Fruit fly (Drosophila melanogaster) whole organism, embryonic: ENCODE measurements around the gene CG34408.
A peak's percentile ranks its signal among the peaks of the same experiment; 100 is the strongest.

Experiments used
- Awh ChIP-seq: fragments of 200-800 bp; sonication (Bioruptor generic); IDR thresholded peaks from 2 replicates; pipeline ENCODE4, ENCODE4 v1.3.6; 2022; ENCODE audit warnings: missing biosample characterization, missing genetic modification characterization
- C15 ChIP-seq: fragments of 200-800 bp; sonication (Bioruptor generic); IDR thresholded peaks from 3 replicates; pipeline ENCODE4 v1.3.6; 2022; ENCODE audit warnings: missing biosample characterization, missing genetic modification characterization
- CG10209 ChIP-seq: fragments of 200-800 bp; sonication (Bioruptor generic); optimal IDR thresholded peaks from 3 replicates; lab custom pipeline; 2017; ENCODE audit warnings: missing biosample characterization, mild to moderate bottlenecking, missing genetic modification characterization, missing genetic modification reagents
- CG10431 ChIP-seq: fragments of 200-800 bp; sonication (Bioruptor generic); optimal IDR thresholded peaks from 3 replicates; lab custom pipeline; 2018; ENCODE audit warnings: missing biosample characterization, mild to moderate bottlenecking, missing genetic modification characterization
- CG11085 ChIP-seq: fragments of 200-800 bp; sonication (Bioruptor generic); IDR thresholded peaks from 2 replicates; pipeline ENCODE4 v1.3.6; 2022; ENCODE audit warnings: missing biosample characterization, missing genetic modification characterization
- CG11247 ChIP-seq: fragments of 200-800 bp; sonication (Bioruptor generic); IDR thresholded peaks from 2 replicates; pipeline ENCODE4 v1.3.6; 2022; ENCODE audit warnings: missing biosample characterization, missing genetic modification characterization
- CG11504 ChIP-seq: fragments of 200-800 bp; sonication (Bioruptor generic); optimal IDR thresholded peaks from 3 replicates; lab custom pipeline; 2019; ENCODE audit warnings: missing biosample characterization, mild to moderate bottlenecking, missing genetic modification characterization, moderate library complexity
- CG11695 ChIP-seq: fragments of 200-800 bp; sonication (Bioruptor generic); IDR thresholded peaks from 3 replicates; pipeline ENCODE4 v1.3.6; 2022; ENCODE audit warnings: missing biosample characterization, missing genetic modification characterization
- CG12744 ChIP-seq: fragments of 200-800 bp; sonication (Bioruptor generic); optimal IDR thresholded peaks from 2 replicates; lab custom pipeline; 2016; ENCODE audit warnings: missing biosample characterization, missing genetic modification characterization
- CG12769 ChIP-seq: fragments of 200-800 bp; sonication (Bioruptor generic); optimal IDR thresholded peaks from 2 replicates; lab custom pipeline; 2019; ENCODE audit warnings: missing biosample characterization, mild to moderate bottlenecking, missing genetic modification characterization, moderate library complexity
- CG15269 ChIP-seq: fragments of 200-800 bp; sonication (Bioruptor generic); optimal IDR thresholded peaks from 2 replicates; lab custom pipeline; 2018; ENCODE audit warnings: missing biosample characterization, mild to moderate bottlenecking, missing genetic modification characterization, moderate library complexity
- CG1603 ChIP-seq: fragments of 200-800 bp; sonication (Bioruptor generic); optimal IDR thresholded peaks from 2 replicates; lab custom pipeline; 2019; ENCODE audit warnings: missing biosample characterization, mild to moderate bottlenecking, missing genetic modification characterization, moderate library complexity
- CG3065 ChIP-seq: fragments of 200-800 bp; sonication (Bioruptor generic); optimal IDR thresholded peaks from 2 replicates; lab custom pipeline; 2016; ENCODE audit warnings: missing biosample characterization, missing genetic modification characterization
- CG3838 ChIP-seq: fragments of 200-800 bp; sonication (Bioruptor generic); optimal IDR thresholded peaks from 3 replicates; lab custom pipeline; 2016; ENCODE audit warnings: missing biosample characterization, missing genetic modification characterization
- CG4424 ChIP-seq: fragments of 200-800 bp; sonication (Bioruptor generic); optimal IDR thresholded peaks from 3 replicates; lab custom pipeline; 2016; ENCODE audit warnings: missing biosample characterization, missing genetic modification characterization
- CG4707 ChIP-seq: fragments of 200-800 bp; sonication (Bioruptor generic); optimal IDR thresholded peaks from 2 replicates; lab custom pipeline; 2018; ENCODE audit warnings: missing biosample characterization, mild to moderate bottlenecking, missing genetic modification characterization, moderate library complexity
- CG4820 ChIP-seq: fragments of 200-800 bp; sonication (Bioruptor generic); optimal IDR thresholded peaks from 3 replicates; lab custom pipeline; 2016; ENCODE audit warnings: missing biosample characterization, missing genetic modification characterization
- CG7372 ChIP-seq: fragments of 200-800 bp; sonication (Bioruptor generic); IDR thresholded peaks from 2 replicates; pipeline ENCODE4 v1.3.6; 2022; ENCODE audit warnings: missing biosample characterization, missing genetic modification characterization
- CG7963 ChIP-seq: fragments of 200-800 bp; sonication (Bioruptor generic); IDR thresholded peaks from 3 replicates; pipeline ENCODE4 v1.3.6; 2022; ENCODE audit warnings: missing biosample characterization, missing genetic modification characterization; ENCODE audit not compliant: partially characterized antibody
- CG9932 ChIP-seq: fragments of 200-800 bp; sonication (Bioruptor generic); IDR thresholded peaks from 2 replicates; pipeline ENCODE4 v1.3.6; 2022; ENCODE audit warnings: missing biosample characterization, missing genetic modification characterization
- CTCF ChIP-seq: fragments of 200-800 bp; sonication (Bioruptor generic); optimal IDR thresholded peaks from 2 replicates; lab custom pipeline; 2017; ENCODE audit warnings: missing biosample characterization, mild to moderate bottlenecking, missing genetic modification characterization, moderate library complexity
- Camta ChIP-seq: fragments of 200-800 bp; sonication (Bioruptor generic); optimal IDR thresholded peaks from 2 replicates; lab custom pipeline; 2016; ENCODE audit warnings: missing biosample characterization, missing genetic modification characterization
- D19A ChIP-seq: fragments of 200-800 bp; optimal IDR thresholded peaks from 3 replicates; lab custom pipeline; 2019; ENCODE audit warnings: missing biosample characterization, mild to moderate bottlenecking, missing genetic modification characterization, moderate library complexity
- GATAe ChIP-seq: fragments of 200-800 bp; sonication (Bioruptor generic); conservative IDR thresholded peaks from 2 replicates; pipeline ENCODE4 v1.3.6; 2022; ENCODE audit warnings: missing biosample characterization, missing genetic modification characterization
- Gug ChIP-seq: fragments of 200-800 bp; sonication (Bioruptor generic); IDR thresholded peaks from 4 replicates; pipeline ENCODE4 v1.3.6; 2022; ENCODE audit warnings: missing biosample characterization, missing genetic modification characterization
- HLH3B ChIP-seq: fragments of 200-800 bp; sonication (Bioruptor generic); IDR thresholded peaks from 2 replicates; pipeline ENCODE4 v1.3.6; 2022; ENCODE audit warnings: missing biosample characterization, missing genetic modification characterization
- Hr78 ChIP-seq, 2 experiments: fragments of 200-800 bp in 1 of 2; fragments of >200 bp in 1 of 2; sonication (Bioruptor generic) in 1 of 2; optimal IDR thresholded peaks; 2 replicates each; lab custom pipeline; 2017 to 2019; ENCODE audit warnings: missing biosample characterization in 2 of 2, missing genetic modification characterization in 2 of 2, mild to moderate bottlenecking in 1 of 2, moderate library complexity in 1 of 2
- MBD-R2 ChIP-seq: fragments of 200-800 bp; sonication (Bioruptor generic); IDR thresholded peaks from 2 replicates; pipeline ENCODE4 v1.3.6; 2022; ENCODE audit warnings: missing biosample characterization, missing genetic modification characterization
- Neu2 ChIP-seq: fragments of 200-800 bp; sonication (Bioruptor generic); optimal IDR thresholded peaks from 3 replicates; lab custom pipeline; 2016; ENCODE audit warnings: missing biosample characterization, missing genetic modification characterization, borderline replicate concordance
- Pdp1 ChIP-seq, 2 experiments: fragments of 200-800 bp; sonication (Bioruptor generic); optimal IDR thresholded peaks; 3 replicates each; lab custom pipeline; 2016; ENCODE audit warnings: missing biosample characterization in 2 of 2, missing genetic modification characterization in 2 of 2, mild to moderate bottlenecking in 1 of 2, moderate library complexity in 1 of 2
- Trl ChIP-seq, 3 experiments: fragments of >200 bp in 2 of 3; fragments of 200-800 bp in 1 of 3; sonication (Bioruptor generic) in 1 of 3; optimal IDR thresholded peaks; 2 replicates in 1 of 3; 3 replicates in 2 of 3; lab custom pipeline; 2016 to 2017; ENCODE audit warnings: missing biosample characterization in 1 of 3, missing genetic modification characterization in 1 of 3
- Xbp1 ChIP-seq: fragments of 200-800 bp; sonication (Bioruptor generic); optimal IDR thresholded peaks from 3 replicates; lab custom pipeline; 2016; ENCODE audit warnings: missing biosample characterization, mild to moderate bottlenecking, missing genetic modification characterization
- al ChIP-seq: fragments of 200-800 bp; sonication (Bioruptor generic); IDR thresholded peaks from 2 replicates; pipeline ENCODE4 v1.3.6; 2022; ENCODE audit warnings: missing biosample characterization, missing genetic modification characterization
- btn ChIP-seq: fragments of 200-800 bp; sonication (Bioruptor generic); optimal IDR thresholded peaks from 2 replicates; lab custom pipeline; 2016; ENCODE audit warnings: missing biosample characterization, missing genetic modification characterization
- cas ChIP-seq: fragments of 200-800 bp; sonication (Bioruptor generic); IDR thresholded peaks from 2 replicates; pipeline ENCODE4 v1.3.6; 2022; ENCODE audit warnings: missing biosample characterization, missing genetic modification characterization
- chn ChIP-seq: fragments of 200-800 bp; sonication (Bioruptor generic); optimal IDR thresholded peaks from 2 replicates; lab custom pipeline; 2016; ENCODE audit warnings: missing biosample characterization, missing genetic modification characterization
- danr ChIP-seq: fragments of 200-800 bp; sonication (Bioruptor generic); IDR thresholded peaks from 2 replicates; pipeline ENCODE4 v1.3.6; 2022; ENCODE audit warnings: missing biosample characterization, missing genetic modification characterization
- dati ChIP-seq: fragments of 200-800 bp; sonication (Bioruptor generic); IDR thresholded peaks from 2 replicates; pipeline ENCODE4 v1.3.6; 2022; ENCODE audit warnings: missing biosample characterization, missing genetic modification characterization
- dmrt99B ChIP-seq: fragments of 200-800 bp; sonication (Bioruptor generic); optimal IDR thresholded peaks from 2 replicates; lab custom pipeline; 2018; ENCODE audit warnings: missing biosample characterization, mild to moderate bottlenecking, missing genetic modification characterization, moderate library complexity
- gcm2 ChIP-seq: fragments of 200-800 bp; sonication (Bioruptor generic); optimal IDR thresholded peaks from 2 replicates; lab custom pipeline; 2016; ENCODE audit warnings: missing biosample characterization, missing genetic modification characterization
- gem ChIP-seq: fragments of 200-800 bp; sonication (Bioruptor generic); optimal IDR thresholded peaks from 2 replicates; lab custom pipeline; 2019; ENCODE audit warnings: missing biosample characterization, mild to moderate bottlenecking, missing genetic modification characterization, moderate library complexity
- grn ChIP-seq: fragments of 200-800 bp; sonication (Bioruptor generic); optimal IDR thresholded peaks from 3 replicates; lab custom pipeline; 2017; ENCODE audit warnings: missing biosample characterization, missing genetic modification characterization
- kay ChIP-seq: fragments of 200-800 bp; sonication (Bioruptor generic); optimal IDR thresholded peaks from 2 replicates; lab custom pipeline; 2016; ENCODE audit warnings: missing biosample characterization, missing genetic modification characterization
- pan ChIP-seq, 4 experiments: fragments of >200 bp in 3 of 4; fragments of 200-800 bp in 1 of 4; sonication (Bioruptor generic) in 1 of 4; optimal IDR thresholded peaks in 3 of 4; IDR thresholded peaks in 1 of 4; 2 replicates each; pipeline versions ENCODE4 v1.3.6 to Lab custom; 2017 to 2022; ENCODE audit warnings: missing biosample characterization in 2 of 4, missing genetic modification characterization in 2 of 4, mixed read lengths in 1 of 4
- ro ChIP-seq: fragments of 200-800 bp; sonication (Bioruptor generic); IDR thresholded peaks from 2 replicates; pipeline ENCODE4 v1.3.6; 2022; ENCODE audit warnings: missing biosample characterization, missing genetic modification characterization
- row ChIP-seq: fragments of 200-800 bp; sonication (Bioruptor generic); IDR thresholded peaks from 3 replicates; pipeline ENCODE4 v1.3.6; 2022; ENCODE audit warnings: missing biosample characterization, missing genetic modification characterization
- schlank ChIP-seq: fragments of 200-800 bp; sonication (Bioruptor generic); optimal IDR thresholded peaks from 2 replicates; lab custom pipeline; 2018; ENCODE audit warnings: missing biosample characterization, mild to moderate bottlenecking, missing genetic modification characterization
- slbo ChIP-seq: fragments of 200-800 bp; sonication (Bioruptor generic); IDR thresholded peaks from 2 replicates; pipeline ENCODE4 v1.3.6; 2022; ENCODE audit warnings: missing biosample characterization, missing genetic modification characterization
- ttk ChIP-seq: fragments of 200-800 bp; sonication (Bioruptor generic); IDR thresholded peaks from 2 replicates; pipeline ENCODE4 v2.1.2; 2022; ENCODE audit warnings: missing biosample characterization, missing genetic modification characterization
- zf30C ChIP-seq: fragments of 200-800 bp; sonication (Bioruptor generic); optimal IDR thresholded peaks from 3 replicates; lab custom pipeline; 2018; ENCODE audit warnings: missing biosample characterization, mild to moderate bottlenecking, missing genetic modification characterization

Gene CG34408

DNA sequence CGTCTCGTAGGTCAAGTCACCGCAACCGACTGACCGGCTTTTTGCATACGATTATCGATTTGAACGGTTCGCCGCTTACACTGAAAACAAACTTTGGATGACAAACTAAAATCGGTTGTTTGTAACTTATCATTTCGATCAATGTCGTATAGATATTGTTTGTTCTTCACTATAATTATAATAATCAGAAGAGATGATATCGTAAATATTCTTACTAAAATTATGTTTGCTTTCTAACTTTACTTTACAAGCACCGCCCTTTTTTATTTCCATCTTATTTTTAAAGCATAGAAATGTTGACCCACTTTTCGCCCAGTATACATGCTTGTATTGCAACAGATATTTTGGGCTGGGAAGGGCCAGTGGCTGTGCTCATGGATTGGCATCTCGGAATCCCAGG is 13.2 kb downstream of the CG34408 start, which contains the start of gene CG2961 (continued):
- peak; percentile 57 for TF ChIP-seq row (GFP tag; lab: Robert Waterston, UW)
- peak; percentile 21 for TF ChIP-seq CG1603 (tag; lab: Kevin White, UChicago)
- TF ChIP-seq CG11085 (GFP tag; lab: Robert Waterston, UW) = no peak
- TF ChIP-seq CG3065 (GFP tag; lab: Kevin White, UChicago) = no peak
- TF ChIP-seq CG15269 (tag; lab: Kevin White, UChicago) = peak; percentile 58
- peak; percentile 54 for TF ChIP-seq CG11504 (tag; lab: Kevin White, UChicago)
- TF ChIP-seq dmrt99B (tag; lab: Kevin White, UChicago) = peak; percentile 63
- TF ChIP-seq Trl (optimal IDR thresholded peaks at IDR 0.05; lab: Kevin White, UChicago) = no peak
- no peak for TF ChIP-seq Trl (GFP tag; optimal IDR thresholded peaks at IDR 0.05; lab: Kevin White, UChicago)
- peak in 1 of 2 experiments; percentile 73 for TF ChIP-seq Hr78 (GFP tag; optimal IDR thresholded peaks at IDR 0.05; lab: Kevin White, UChicago)
- no peak for TF ChIP-seq CG10209
- TF ChIP-seq ro (GFP tag; lab: Robert Waterston, UW) = no peak
- no peak for TF ChIP-seq al (GFP tag; lab: Robert Waterston, UW)
- no peak for TF ChIP-seq schlank
- peak; percentile 23; the same call in 1 of the 3 replicates for TF ChIP-seq CG11695 (GFP tag; lab: Robert Waterston, UW)
- TF ChIP-seq slbo (GFP tag; lab: Robert Waterston, UW) = peak; percentile 17; the same call in 1 of the 2 replicates
- no peak for TF ChIP-seq CG10431 (GFP tag; lab: Kevin White, UChicago)
- TF ChIP-seq gem (tag; lab: Kevin White, UChicago) = peak; percentile 59
- no peak for TF ChIP-seq CG7372 (GFP tag; lab: Robert Waterston, UW)
- no peak for TF ChIP-seq CG11247 (GFP tag; lab: Robert Waterston, UW)
- TF ChIP-seq btn (GFP tag; lab: Kevin White, UChicago) = no peak
- no peak for TF ChIP-seq gcm2 (GFP tag; lab: Kevin White, UChicago)
- 0 out of 2 replicates have a peak, but pooled peaks have one; percentile 22 for TF ChIP-seq HLH3B (GFP tag; lab: Robert Waterston, UW)
- TF ChIP-seq grn (GFP tag; lab: Kevin White, UChicago) = no peak
- TF ChIP-seq Xbp1 (GFP tag; lab: Kevin White, UChicago) = peak; percentile 2
- TF ChIP-seq ttk = peak; percentile 54; the same call in 1 of the 2 replicates

DNA sequence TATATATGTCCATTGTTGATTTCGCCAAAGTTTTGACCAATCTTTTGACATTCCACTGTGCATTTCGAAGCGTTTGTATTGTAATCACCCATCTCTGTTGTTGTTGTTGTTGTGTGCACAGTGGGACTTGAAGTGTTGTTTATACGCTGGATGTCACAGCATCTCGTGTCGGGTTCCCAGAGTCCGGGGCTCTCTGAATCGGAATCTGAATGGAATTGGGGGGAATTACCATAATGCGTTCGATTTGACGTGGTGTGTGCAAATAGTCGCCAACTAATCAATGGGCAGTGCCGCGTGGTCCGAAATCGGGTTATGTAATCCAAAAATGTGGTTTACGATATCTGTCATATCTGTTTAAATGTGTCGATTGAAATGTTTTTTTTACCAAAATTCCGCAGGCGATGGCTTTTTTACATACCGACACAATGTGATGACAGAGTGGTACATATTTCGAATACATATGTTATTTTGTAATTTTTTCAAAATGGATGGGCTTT is 14.2 kb downstream of the CG34408 start:
- no peak for TF ChIP-seq chn (GFP tag; lab: Kevin White, UChicago)
- no peak for TF ChIP-seq pan (optimal IDR thresholded peaks at IDR 0.05; lab: Kevin White, UChicago)
- no peak for TF ChIP-seq pan (GFP tag; optimal IDR thresholded peaks at IDR 0.05 in 1 of 2, IDR thresholded peaks at IDR 0.05 in 1 of 2)
- no peak for TF ChIP-seq CG9932 (GFP tag; lab: Robert Waterston, UW)
- no peak for TF ChIP-seq D19A (tag; lab: Kevin White, UChicago)
- TF ChIP-seq Gug (GFP tag; lab: Robert Waterston, UW) = no peak
- no peak for TF ChIP-seq CTCF
- TF ChIP-seq C15 = no peak
- TF ChIP-seq Pdp1 (GFP tag; optimal IDR thresholded peaks at IDR 0.05; lab: Kevin White, UChicago) = peak in 1 of 2 experiments; percentile 72
- no peak for TF ChIP-seq GATAe (GFP tag; lab: Robert Waterston, UW)
- TF ChIP-seq dati = no peak
- TF ChIP-seq CG3838 = no peak
- TF ChIP-seq CG10431 (GFP tag; lab: Kevin White, UChicago) = no peak
- no peak for TF ChIP-seq CG12744
- no peak for TF ChIP-seq CG4820 (GFP tag; lab: Kevin White, UChicago)
- 0 out of 3 replicates have a peak, but pooled peaks have one; percentile 9 for TF ChIP-seq row (GFP tag; lab: Robert Waterston, UW)
- TF ChIP-seq zf30C (GFP tag; lab: Kevin White, UChicago) = no peak
- no peak for TF ChIP-seq MBD-R2 (GFP tag; lab: Robert Waterston, UW)
- no peak for TF ChIP-seq danr (GFP tag; lab: Robert Waterston, UW)
- no peak for TF ChIP-seq CG4424 (GFP tag; lab: Kevin White, UChicago)
- no peak for TF ChIP-seq Camta (GFP tag; lab: Kevin White, UChicago)
- TF ChIP-seq CG4707 = peak; percentile 64
- no peak for TF ChIP-seq CG7963
- TF ChIP-seq Awh = 0 out of 2 replicates have a peak, but pooled peaks have one; percentile 23
- TF ChIP-seq cas (GFP tag; lab: Robert Waterston, UW) = no peak
- peak; percentile 33 for TF ChIP-seq CG12769 (tag; lab: Kevin White, UChicago)
- no peak for TF ChIP-seq kay
- no peak for TF ChIP-seq Neu2
